Worm (Caenorhabditis elegans) whole organism, L3 larva: ENCODE results near the gene daf-36.

Experiments
- R02D3.7 ChIP-seq: fragments of 150-350 bp; optimal IDR thresholded peaks from 2 replicates; lab custom pipeline; 2014; ENCODE audit warnings: missing biosample characterization, missing genetic modification characterization
- ZK546.5 ChIP-seq: sonication (generic microtip); optimal IDR thresholded peaks from 2 replicates; lab custom pipeline; 2017; ENCODE audit warnings: missing biosample characterization, missing genetic modification characterization
- aly-2 ChIP-seq: fragments of 150-350 bp; optimal IDR thresholded peaks from 2 replicates; lab custom pipeline; 2014; ENCODE audit warnings: missing biosample characterization, missing genetic modification characterization
- ama-1 ChIP-seq: fragments of 150-350 bp; optimal IDR thresholded peaks from 2 replicates; lab custom pipeline; 2018
- ceh-16 ChIP-seq: sonication (generic microtip); optimal IDR thresholded peaks from 2 replicates; lab custom pipeline; 2017; ENCODE audit warnings: missing biosample characterization, missing genetic modification characterization
- ceh-28 ChIP-seq: fragments of 150-350 bp; optimal IDR thresholded peaks from 2 replicates; lab custom pipeline; 2014; ENCODE audit warnings: missing biosample characterization, missing genetic modification reagents, missing genetic modification characterization
- ceh-82 ChIP-seq: fragments of 150-350 bp; optimal IDR thresholded peaks from 2 replicates; lab custom pipeline; 2014; ENCODE audit warnings: missing biosample characterization, missing genetic modification characterization
- ceh-9 ChIP-seq: sonication (generic microtip); optimal IDR thresholded peaks from 2 replicates; lab custom pipeline; 2018; ENCODE audit warnings: missing biosample characterization, missing genetic modification characterization
- egl-27 ChIP-seq: sonication (generic microtip); optimal IDR thresholded peaks from 4 replicates; lab custom pipeline; 2017; ENCODE audit warnings: missing biosample characterization, missing genetic modification reagents, missing genetic modification characterization
- elt-1 ChIP-seq: fragments of 150-350 bp; optimal IDR thresholded peaks from 2 replicates; lab custom pipeline; 2014; ENCODE audit warnings: missing biosample characterization, missing genetic modification characterization
- elt-3 ChIP-seq, 3 experiments: fragments of 150-350 bp in 1 of 3; sonication (generic microtip) in 2 of 3; optimal IDR thresholded peaks; 2 replicates in 2 of 3; 4 replicates in 1 of 3; lab custom pipeline; 2014 to 2017; ENCODE audit warnings: missing biosample characterization in 3 of 3, missing genetic modification characterization in 3 of 3
- eor-1 ChIP-seq, 2 experiments: fragments of 150-350 bp; optimal IDR thresholded peaks; 2 replicates each; lab custom pipeline; 2014 to 2018; ENCODE audit warnings: missing biosample characterization in 2 of 2, missing genetic modification characterization in 2 of 2
- fkh-10 ChIP-seq: sonication (generic microtip); optimal IDR thresholded peaks from 2 replicates; lab custom pipeline; 2017; ENCODE audit warnings: missing biosample characterization, missing genetic modification reagents, missing genetic modification characterization
- fos-1 ChIP-seq: fragments of 150-350 bp; optimal IDR thresholded peaks from 2 replicates; lab custom pipeline; 2014; ENCODE audit warnings: missing biosample characterization, missing genetic modification characterization
- hmg-11 ChIP-seq: sonication (generic microtip); optimal IDR thresholded peaks from 2 replicates; lab custom pipeline; 2016; ENCODE audit warnings: missing genetic modification characterization, missing compliant biosample characterization
- jun-1 ChIP-seq: fragments of 150-350 bp; optimal IDR thresholded peaks from 2 replicates; lab custom pipeline; 2014; ENCODE audit warnings: missing biosample characterization, missing genetic modification reagents, missing genetic modification characterization
- lin-15B ChIP-seq: fragments of 150-350 bp; optimal IDR thresholded peaks from 2 replicates; lab custom pipeline; 2014; ENCODE audit warnings: missing biosample characterization, missing genetic modification characterization
- lin-39 ChIP-seq: fragments of 150-350 bp; optimal IDR thresholded peaks from 2 replicates; lab custom pipeline; 2018; ENCODE audit warnings: missing biosample characterization, missing genetic modification reagents, missing genetic modification characterization
- mdl-1 ChIP-seq: fragments of 150-350 bp; optimal IDR thresholded peaks from 2 replicates; lab custom pipeline; 2014; ENCODE audit warnings: missing biosample characterization, missing genetic modification characterization
- mml-1 ChIP-seq: fragments of 150-350 bp; sonication (generic microtip); optimal IDR thresholded peaks from 3 replicates; lab custom pipeline; 2014; ENCODE audit warnings: missing biosample characterization, missing genetic modification characterization
- nfya-1 ChIP-seq: sonication (generic microtip); optimal IDR thresholded peaks from 2 replicates; lab custom pipeline; 2017; ENCODE audit warnings: missing genetic modification characterization, mild to moderate bottlenecking, missing compliant biosample characterization, antibody characterized with exemption, moderate library complexity; ENCODE audit not compliant: insufficient read depth
- nhr-12 ChIP-seq: fragments of 150-350 bp; optimal IDR thresholded peaks from 2 replicates; lab custom pipeline; 2014; ENCODE audit warnings: missing biosample characterization, missing genetic modification characterization
- nhr-23 ChIP-seq: fragments of 150-350 bp; optimal IDR thresholded peaks from 2 replicates; lab custom pipeline; 2014; ENCODE audit warnings: missing biosample characterization, missing genetic modification reagents, missing genetic modification characterization
- nhr-237 ChIP-seq: fragments of 150-350 bp; optimal IDR thresholded peaks from 2 replicates; lab custom pipeline; 2014; ENCODE audit warnings: missing biosample characterization, missing genetic modification characterization
- nhr-28 ChIP-seq: fragments of 150-350 bp; optimal IDR thresholded peaks from 2 replicates; lab custom pipeline; 2014; ENCODE audit warnings: missing biosample characterization, missing genetic modification characterization
- nhr-67 ChIP-seq: fragments of 150-350 bp; optimal IDR thresholded peaks from 2 replicates; lab custom pipeline; 2014; ENCODE audit warnings: missing biosample characterization, missing genetic modification characterization
- pha-4 ChIP-seq: fragments of 150-350 bp; optimal IDR thresholded peaks from 2 replicates; lab custom pipeline; 2014; ENCODE audit warnings: missing biosample characterization, missing genetic modification reagents, missing genetic modification characterization
- pqm-1 ChIP-seq: fragments of 150-350 bp; optimal IDR thresholded peaks from 2 replicates; lab custom pipeline; 2017; ENCODE audit warnings: missing biosample characterization, missing genetic modification characterization, inconsistent platforms
- tbx-2 ChIP-seq: sonication (generic microtip); optimal IDR thresholded peaks from 2 replicates; lab custom pipeline; 2016; ENCODE audit warnings: mild to moderate bottlenecking, missing genetic modification characterization, missing compliant biosample characterization
- unc-39 ChIP-seq: sonication (generic microtip); optimal IDR thresholded peaks from 4 replicates; lab custom pipeline; 2017; ENCODE audit warnings: missing biosample characterization, missing genetic modification characterization
- unc-62 ChIP-seq: fragments of 150-350 bp; sonication (generic microtip); optimal IDR thresholded peaks from 4 replicates; lab custom pipeline; 2014; ENCODE audit warnings: missing biosample characterization, missing genetic modification reagents, missing genetic modification characterization
- ztf-4 ChIP-seq: fragments of 150-350 bp; optimal IDR thresholded peaks from 2 replicates; lab custom pipeline; 2014; ENCODE audit warnings: missing biosample characterization, missing genetic modification characterization

Gene daf-36

ce11 chrV:10220605-10221004 lies 4.9 kb downstream of the daf-36 start, which contains the start of gene C12D8.13:
Gene C12D8.13, minus strand, starts transcription at chrV:10220705.
- no peak for TF ChIP-seq fos-1 (tag; lab: Kevin White, UChicago)
- TF ChIP-seq jun-1 (tag; lab: Kevin White, UChicago): no peak
- no peak for TF ChIP-seq egl-27 (tag; lab: Kevin White, UChicago)
- no peak for TF ChIP-seq lin-15B
- no peak for TF ChIP-seq tbx-2 (tag; lab: Kevin White, UChicago)
- TF ChIP-seq ZK546.5 (tag; lab: Kevin White, UChicago): no peak
- TF ChIP-seq nfya-1 (tag; lab: Kevin White, UChicago): no peak
- no peak for TF ChIP-seq nhr-23 (tag; lab: Kevin White, UChicago)
- TF ChIP-seq unc-39 (tag; lab: Kevin White, UChicago): no peak

ce11 chrV:10216724-10217123 lies 8.8 kb downstream of the daf-36 start, which contains the start of gene ZK856.14:
Gene ZK856.14, plus strand, starts transcription at chrV:10217024.
- TF ChIP-seq ceh-9: no peak
- TF ChIP-seq ceh-16 (tag; lab: Kevin White, UChicago): no peak
- no peak for TF ChIP-seq egl-27 (tag; lab: Kevin White, UChicago)
- TF ChIP-seq fos-1 (tag; lab: Kevin White, UChicago): no peak
- no peak for TF ChIP-seq mml-1
- TF ChIP-seq lin-39 (tag; lab: Kevin White, UChicago): no peak
- no peak for TF ChIP-seq elt-3 (tag; optimal IDR thresholded peaks at IDR 0.05; lab: Kevin White, UChicago)
- no peak for TF ChIP-seq ztf-4 (tag; lab: Kevin White, UChicago)
- TF ChIP-seq hmg-11 (tag; lab: Kevin White, UChicago): no peak
- TF ChIP-seq aly-2 (tag; lab: Kevin White, UChicago): no peak
- no peak for TF ChIP-seq nhr-12 (tag; lab: Kevin White, UChicago)
- TF ChIP-seq fkh-10 (GFP tag; lab: Kevin White, UChicago): no peak
- no peak for TF ChIP-seq R02D3.7 (tag; lab: Kevin White, UChicago)
- no peak for TF ChIP-seq pqm-1
- TF ChIP-seq nhr-237: no peak
- no peak for TF ChIP-seq unc-39 (tag; lab: Kevin White, UChicago)

ce11 chrV:10212627-10213026 lies 12.9 kb downstream of the daf-36 start, which contains the start of gene hpo-40:
Gene hpo-40, plus strand, starts transcription at chrV:10212927.
- TF ChIP-seq mdl-1 (tag; lab: Kevin White, UChicago): no peak

- no peak for TF ChIP-seq egl-27 (tag; lab: Kevin White, UChicago)
- no peak for TF ChIP-seq fos-1 (tag; lab: Kevin White, UChicago)
- no peak for TF ChIP-seq eor-1 (tag; optimal IDR thresholded peaks at IDR 0.05; lab: Kevin White, UChicago)
- no peak for TF ChIP-seq nhr-23 (tag; lab: Kevin White, UChicago)
- no peak for TF ChIP-seq ztf-4 (tag; lab: Kevin White, UChicago)
- TF ChIP-seq nhr-28 (tag; lab: Kevin White, UChicago): no peak
- TF ChIP-seq aly-2 (tag; lab: Kevin White, UChicago): no peak
- TF ChIP-seq ceh-16 (tag; lab: Kevin White, UChicago): no peak
- TF ChIP-seq ceh-28 (tag; lab: Kevin White, UChicago): no peak
- no peak for TF ChIP-seq ama-1
- no peak for TF ChIP-seq nhr-237
- TF ChIP-seq nfya-1 (tag; lab: Kevin White, UChicago): no peak
- TF ChIP-seq fkh-10 (GFP tag; lab: Kevin White, UChicago): no peak
- TF ChIP-seq, all 47 proteins: peak for 0
Observed at ce11 chrV:10212027-10212426, 13.5 kb downstream of the daf-36 start, which contains the start of gene zhit-3. Gene zhit-3, minus strand, starts transcription at chrV:10212127.

ce11 chrV:10210244-10210643 lies 15.3 kb downstream of the daf-36 start, which contains the start of gene tftc-3:
Gene tftc-3, minus strand, starts transcription at chrV:10210344.
- TF ChIP-seq egl-27 (tag; lab: Kevin White, UChicago) (no peak), elt-1 (tag; lab: Kevin White, UChicago) (no peak), pqm-1 (no peak), ceh-82 (tag; lab: Kevin White, UChicago) (no peak), nhr-12 (tag; lab: Kevin White, UChicago) (no peak), unc-39 (tag; lab: Kevin White, UChicago) (no peak), jun-1 (tag; lab: Kevin White, UChicago) (no peak), mdl-1 (tag; lab: Kevin White, UChicago) (no peak), nhr-67 (tag; lab: Kevin White, UChicago) (no peak), ceh-16 (tag; lab: Kevin White, UChicago) (no peak), nhr-28 (tag; lab: Kevin White, UChicago) (no peak), pha-4 (tag; lab: Kevin White, UChicago) (no peak), unc-62 (GFP tag; lab: Kevin White, UChicago) (no peak)
